Worm (Caenorhabditis elegans): ENCODE measurements around the gene saeg-2.

Gene saeg-2

ce11 chrIII:9228722-9229121, 11.4 kb upstream of the saeg-2 start, which contains the start of gene rnr-1 (continued):
- no peak for TF ChIP-seq cebp-1 (GFP tag; IDR thresholded peaks at IDR 0.05)
- no peak for TF ChIP-seq cebp-1 (tag; optimal IDR thresholded peaks at IDR 0.05)
- TF ChIP-seq F57C9.4 (tag; optimal IDR thresholded peaks at IDR 0.05), result no peak
- peak; percentile 73 for TF ChIP-seq dpl-1 (GFP tag; optimal IDR thresholded peaks at IDR 0.05)
- no peak for TF ChIP-seq let-607 (tag; optimal IDR thresholded peaks at IDR 0.05)
- no peak for TF ChIP-seq F39B2.1 (GFP tag; IDR thresholded peaks at IDR 0.05)
- no peak for TF ChIP-seq repo-1 (tag; optimal IDR thresholded peaks at IDR 0.05)
- TF ChIP-seq tlf-1 (GFP tag; optimal IDR thresholded peaks at IDR 0.05), result peak; percentile 42
- no peak for TF ChIP-seq cebp-2 (GFP tag; IDR thresholded peaks at IDR 0.05)
- no peak for TF ChIP-seq hmg-20 (GFP tag; IDR thresholded peaks at IDR 0.05)
- no peak for TF ChIP-seq snpc-4 (GFP tag; optimal IDR thresholded peaks at IDR 0.05)
- peak in 1 of 4 experiments; percentile 34 for TF ChIP-seq snpc-4 (tag; optimal IDR thresholded peaks at IDR 0.05)
- no peak for TF ChIP-seq lir-1 (GFP tag; conservative IDR thresholded peaks at IDR 0.05)
- peak; percentile 71 for TF ChIP-seq hsf-1 (GFP tag; IDR thresholded peaks at IDR 0.05)
- TF ChIP-seq ztf-3 (GFP tag; optimal IDR thresholded peaks at IDR 0.05), result no peak
- TF ChIP-seq B0019.2 (GFP tag; conservative IDR thresholded peaks at IDR 0.05), result 0 out of 2 replicates have a peak, but pooled peaks have one; percentile 16
- TF ChIP-seq madf-8 (GFP tag; conservative IDR thresholded peaks at IDR 0.05), result peak; percentile 90
- no peak for TF ChIP-seq ama-1 (optimal IDR thresholded peaks at IDR 0.05)
- TF ChIP-seq ama-1 (GFP tag; optimal IDR thresholded peaks at IDR 0.05), result no peak
- TF ChIP-seq Y67H2A.10 (GFP tag; conservative IDR thresholded peaks at IDR 0.05), result no peak
- TF ChIP-seq fkh-3 (tag; optimal IDR thresholded peaks at IDR 0.05), result no peak
- no peak for TF ChIP-seq atf-7 (tag; optimal IDR thresholded peaks at IDR 0.05)
- TF ChIP-seq D2030.7 (GFP tag; IDR thresholded peaks at IDR 0.05), result peak; percentile 88
- no peak for TF ChIP-seq ztf-6 (GFP tag; IDR thresholded peaks at IDR 0.05)
- no peak for TF ChIP-seq ceh-79 (tag; optimal IDR thresholded peaks at IDR 0.05)
- peak; percentile 99 for TF ChIP-seq lsl-1 (GFP tag; optimal IDR thresholded peaks at IDR 0.05)
- TF ChIP-seq nhr-90 (tag; optimal IDR thresholded peaks at IDR 0.05), result no peak
- TF ChIP-seq madf-3 (GFP tag; IDR thresholded peaks at IDR 0.05), result no peak
- TF ChIP-seq lin-26 (GFP tag; IDR thresholded peaks at IDR 0.05), result no peak
- TF ChIP-seq bed-1 (GFP tag; IDR thresholded peaks at IDR 0.05), result no peak
- TF ChIP-seq nhr-80 (tag; optimal IDR thresholded peaks at IDR 0.05), result no peak
- peak; percentile 98 for TF ChIP-seq madf-6 (GFP tag; IDR thresholded peaks at IDR 0.05)
- TF ChIP-seq lin-54 (GFP tag; optimal IDR thresholded peaks at IDR 0.05), result peak; percentile 54
- TF ChIP-seq K12H6.12 (tag; optimal IDR thresholded peaks at IDR 0.05), result no peak
- TF ChIP-seq rec-8 (tag; optimal IDR thresholded peaks at IDR 0.05), result no peak
- no peak for TF ChIP-seq hlh-26 (GFP tag; conservative IDR thresholded peaks at IDR 0.05)
- TF ChIP-seq akir-1 (GFP tag; optimal IDR thresholded peaks at IDR 0.05), result no peak
- TF ChIP-seq Y79H2A.3 (GFP tag; conservative IDR thresholded peaks at IDR 0.05), result 0 out of 2 replicates have a peak, but pooled peaks have one; percentile 44
- TF ChIP-seq F37B4.10 (GFP tag; IDR thresholded peaks at IDR 0.05), result no peak
- TF ChIP-seq chd-7 (tag; optimal IDR thresholded peaks at IDR 0.05), result no peak
- TF ChIP-seq egl-18 (GFP tag; IDR thresholded peaks at IDR 0.05), result no peak
- no peak for TF ChIP-seq zfh-2 (GFP tag; conservative IDR thresholded peaks at IDR 0.05)
- no peak for TF ChIP-seq K11D2.4 (GFP tag; IDR thresholded peaks at IDR 0.05)
- TF ChIP-seq nhr-27 (tag; optimal IDR thresholded peaks at IDR 0.05), result no peak
- no peak for TF ChIP-seq egl-44 (GFP tag; IDR thresholded peaks at IDR 0.05)
- peak; percentile 93 for TF ChIP-seq snpc-3.4 (tag; optimal IDR thresholded peaks at IDR 0.05)
- TF ChIP-seq tbx-9 (tag; optimal IDR thresholded peaks at IDR 0.05; ENCODE audit: borderline replicate concordance), result no peak
- TF ChIP-seq attf-5 (GFP tag; optimal IDR thresholded peaks at IDR 0.05), result no peak
- no peak for TF ChIP-seq nhr-179 (tag; optimal IDR thresholded peaks at IDR 0.05)
- no peak for TF ChIP-seq nfya-2 (GFP tag; IDR thresholded peaks at IDR 0.05)

Data from whole organism, young adult.